Worm (Caenorhabditis elegans) whole organism, L3 larva: ENCODE results near the gene glb-10.

Source experiments
- R02D3.7 ChIP-seq: fragments of 150-350 bp; optimal IDR thresholded peaks from 2 replicates; lab custom pipeline; 2014; ENCODE audit warnings: missing biosample characterization, missing genetic modification characterization
- ZK546.5 ChIP-seq: sonication (generic microtip); optimal IDR thresholded peaks from 2 replicates; lab custom pipeline; 2017; ENCODE audit warnings: missing biosample characterization, missing genetic modification characterization
- aly-2 ChIP-seq: fragments of 150-350 bp; optimal IDR thresholded peaks from 2 replicates; lab custom pipeline; 2014; ENCODE audit warnings: missing biosample characterization, missing genetic modification characterization
- ama-1 ChIP-seq: fragments of 150-350 bp; optimal IDR thresholded peaks from 2 replicates; lab custom pipeline; 2018
- ceh-16 ChIP-seq: sonication (generic microtip); optimal IDR thresholded peaks from 2 replicates; lab custom pipeline; 2017; ENCODE audit warnings: missing biosample characterization, missing genetic modification characterization
- ceh-28 ChIP-seq: fragments of 150-350 bp; optimal IDR thresholded peaks from 2 replicates; lab custom pipeline; 2014; ENCODE audit warnings: missing biosample characterization, missing genetic modification reagents, missing genetic modification characterization
- ceh-82 ChIP-seq: fragments of 150-350 bp; optimal IDR thresholded peaks from 2 replicates; lab custom pipeline; 2014; ENCODE audit warnings: missing biosample characterization, missing genetic modification characterization
- ceh-9 ChIP-seq: sonication (generic microtip); optimal IDR thresholded peaks from 2 replicates; lab custom pipeline; 2018; ENCODE audit warnings: missing biosample characterization, missing genetic modification characterization
- daf-12 ChIP-seq: fragments of 150-350 bp; optimal IDR thresholded peaks from 2 replicates; lab custom pipeline; 2014; ENCODE audit warnings: missing biosample characterization, missing genetic modification reagents, missing genetic modification characterization
- egl-27 ChIP-seq: sonication (generic microtip); optimal IDR thresholded peaks from 4 replicates; lab custom pipeline; 2017; ENCODE audit warnings: missing biosample characterization, missing genetic modification reagents, missing genetic modification characterization
- egl-5 ChIP-seq: fragments of 150-350 bp; optimal IDR thresholded peaks from 2 replicates; lab custom pipeline; 2017; ENCODE audit warnings: missing biosample characterization, missing genetic modification reagents, missing genetic modification characterization, inconsistent platforms
- elt-1 ChIP-seq: fragments of 150-350 bp; optimal IDR thresholded peaks from 2 replicates; lab custom pipeline; 2014; ENCODE audit warnings: missing biosample characterization, missing genetic modification characterization
- elt-2 ChIP-seq: sonication (generic microtip); optimal IDR thresholded peaks from 2 replicates; lab custom pipeline; 2016; ENCODE audit warnings: missing genetic modification reagents, mild to moderate bottlenecking, missing genetic modification characterization, missing compliant biosample characterization
- elt-3 ChIP-seq, 3 experiments: fragments of 150-350 bp in 1 of 3; sonication (generic microtip) in 2 of 3; optimal IDR thresholded peaks; 2 replicates in 2 of 3; 4 replicates in 1 of 3; lab custom pipeline; 2014 to 2017; ENCODE audit warnings: missing biosample characterization in 3 of 3, missing genetic modification characterization in 3 of 3
- eor-1 ChIP-seq, 2 experiments: fragments of 150-350 bp; optimal IDR thresholded peaks; 2 replicates each; lab custom pipeline; 2014 to 2018; ENCODE audit warnings: missing biosample characterization in 2 of 2, missing genetic modification characterization in 2 of 2
- fkh-10 ChIP-seq: sonication (generic microtip); optimal IDR thresholded peaks from 2 replicates; lab custom pipeline; 2017; ENCODE audit warnings: missing biosample characterization, missing genetic modification reagents, missing genetic modification characterization
- fkh-2 ChIP-seq: fragments of 150-350 bp; optimal IDR thresholded peaks from 2 replicates; lab custom pipeline; 2014; ENCODE audit warnings: missing biosample characterization, missing genetic modification reagents, missing genetic modification characterization
- fos-1 ChIP-seq: fragments of 150-350 bp; optimal IDR thresholded peaks from 2 replicates; lab custom pipeline; 2014; ENCODE audit warnings: missing biosample characterization, missing genetic modification characterization
- hmg-11 ChIP-seq: sonication (generic microtip); optimal IDR thresholded peaks from 2 replicates; lab custom pipeline; 2016; ENCODE audit warnings: missing genetic modification characterization, missing compliant biosample characterization
- jun-1 ChIP-seq: fragments of 150-350 bp; optimal IDR thresholded peaks from 2 replicates; lab custom pipeline; 2014; ENCODE audit warnings: missing biosample characterization, missing genetic modification reagents, missing genetic modification characterization
- lin-15B ChIP-seq: fragments of 150-350 bp; optimal IDR thresholded peaks from 2 replicates; lab custom pipeline; 2014; ENCODE audit warnings: missing biosample characterization, missing genetic modification characterization
- lin-39 ChIP-seq: fragments of 150-350 bp; optimal IDR thresholded peaks from 2 replicates; lab custom pipeline; 2018; ENCODE audit warnings: missing biosample characterization, missing genetic modification reagents, missing genetic modification characterization
- lsy-12 ChIP-seq: sonication (generic microtip); optimal IDR thresholded peaks from 2 replicates; lab custom pipeline; 2016; ENCODE audit warnings: mild to moderate bottlenecking, missing genetic modification characterization, missing compliant biosample characterization
- mdl-1 ChIP-seq: fragments of 150-350 bp; optimal IDR thresholded peaks from 2 replicates; lab custom pipeline; 2014; ENCODE audit warnings: missing biosample characterization, missing genetic modification characterization
- mml-1 ChIP-seq: fragments of 150-350 bp; sonication (generic microtip); optimal IDR thresholded peaks from 3 replicates; lab custom pipeline; 2014; ENCODE audit warnings: missing biosample characterization, missing genetic modification characterization
- nfya-1 ChIP-seq: sonication (generic microtip); optimal IDR thresholded peaks from 2 replicates; lab custom pipeline; 2017; ENCODE audit warnings: missing genetic modification characterization, mild to moderate bottlenecking, missing compliant biosample characterization, antibody characterized with exemption, moderate library complexity; ENCODE audit not compliant: insufficient read depth
- nhr-11 ChIP-seq: fragments of 150-350 bp; optimal IDR thresholded peaks from 2 replicates; lab custom pipeline; 2014; ENCODE audit warnings: missing biosample characterization, missing genetic modification characterization
- nhr-12 ChIP-seq: fragments of 150-350 bp; optimal IDR thresholded peaks from 2 replicates; lab custom pipeline; 2014; ENCODE audit warnings: missing biosample characterization, missing genetic modification characterization
- nhr-23 ChIP-seq: fragments of 150-350 bp; optimal IDR thresholded peaks from 2 replicates; lab custom pipeline; 2014; ENCODE audit warnings: missing biosample characterization, missing genetic modification reagents, missing genetic modification characterization
- nhr-237 ChIP-seq: fragments of 150-350 bp; optimal IDR thresholded peaks from 2 replicates; lab custom pipeline; 2014; ENCODE audit warnings: missing biosample characterization, missing genetic modification characterization
- nhr-25 ChIP-seq: sonication (generic microtip); optimal IDR thresholded peaks from 2 replicates; lab custom pipeline; 2017; ENCODE audit warnings: missing biosample characterization, missing genetic modification characterization
- nhr-28 ChIP-seq: fragments of 150-350 bp; optimal IDR thresholded peaks from 2 replicates; lab custom pipeline; 2014; ENCODE audit warnings: missing biosample characterization, missing genetic modification characterization
- nhr-43 ChIP-seq: sonication (generic microtip); optimal IDR thresholded peaks from 2 replicates; lab custom pipeline; 2016; ENCODE audit warnings: mild to moderate bottlenecking, missing genetic modification characterization, missing compliant biosample characterization; ENCODE audit not compliant: poor library complexity, severe bottlenecking
- nhr-67 ChIP-seq: fragments of 150-350 bp; optimal IDR thresholded peaks from 2 replicates; lab custom pipeline; 2014; ENCODE audit warnings: missing biosample characterization, missing genetic modification characterization
- nhr-76 ChIP-seq: fragments of 150-350 bp; sonication (generic microtip); optimal IDR thresholded peaks from 5 replicates; lab custom pipeline; 2014; ENCODE audit warnings: missing biosample characterization, missing genetic modification characterization
- nhr-77 ChIP-seq: fragments of 150-350 bp; optimal IDR thresholded peaks from 2 replicates; lab custom pipeline; 2014; ENCODE audit warnings: missing biosample characterization, missing genetic modification characterization
- pha-4 ChIP-seq: fragments of 150-350 bp; optimal IDR thresholded peaks from 2 replicates; lab custom pipeline; 2014; ENCODE audit warnings: missing biosample characterization, missing genetic modification reagents, missing genetic modification characterization
- pqm-1 ChIP-seq: fragments of 150-350 bp; optimal IDR thresholded peaks from 2 replicates; lab custom pipeline; 2017; ENCODE audit warnings: missing biosample characterization, missing genetic modification characterization, inconsistent platforms
- sea-2 ChIP-seq: fragments of 150-350 bp; sonication (generic microtip); optimal IDR thresholded peaks from 4 replicates; lab custom pipeline; 2014; ENCODE audit warnings: missing biosample characterization, missing genetic modification reagents, missing genetic modification characterization
- skn-1 ChIP-seq: fragments of 150-350 bp; optimal IDR thresholded peaks from 2 replicates; lab custom pipeline; 2014; ENCODE audit warnings: missing biosample characterization, missing genetic modification characterization
- snpc-4 ChIP-seq: fragments of 150-350 bp; optimal IDR thresholded peaks from 2 replicates; lab custom pipeline; 2014; ENCODE audit warnings: missing biosample characterization, missing genetic modification characterization
- tbx-2 ChIP-seq: sonication (generic microtip); optimal IDR thresholded peaks from 2 replicates; lab custom pipeline; 2016; ENCODE audit warnings: mild to moderate bottlenecking, missing genetic modification characterization, missing compliant biosample characterization
- unc-39 ChIP-seq: sonication (generic microtip); optimal IDR thresholded peaks from 4 replicates; lab custom pipeline; 2017; ENCODE audit warnings: missing biosample characterization, missing genetic modification characterization
- unc-62 ChIP-seq: fragments of 150-350 bp; sonication (generic microtip); optimal IDR thresholded peaks from 4 replicates; lab custom pipeline; 2014; ENCODE audit warnings: missing biosample characterization, missing genetic modification reagents, missing genetic modification characterization
- zag-1 ChIP-seq: fragments of 150-350 bp; optimal IDR thresholded peaks from 2 replicates; lab custom pipeline; 2014; ENCODE audit warnings: missing biosample characterization, missing genetic modification characterization
- ztf-11 ChIP-seq: fragments of 150-350 bp; optimal IDR thresholded peaks from 2 replicates; lab custom pipeline; 2014; ENCODE audit warnings: missing biosample characterization, missing genetic modification characterization
- ztf-4 ChIP-seq: fragments of 150-350 bp; optimal IDR thresholded peaks from 2 replicates; lab custom pipeline; 2014; ENCODE audit warnings: missing biosample characterization, missing genetic modification characterization

glb-10 gene

DNA sequence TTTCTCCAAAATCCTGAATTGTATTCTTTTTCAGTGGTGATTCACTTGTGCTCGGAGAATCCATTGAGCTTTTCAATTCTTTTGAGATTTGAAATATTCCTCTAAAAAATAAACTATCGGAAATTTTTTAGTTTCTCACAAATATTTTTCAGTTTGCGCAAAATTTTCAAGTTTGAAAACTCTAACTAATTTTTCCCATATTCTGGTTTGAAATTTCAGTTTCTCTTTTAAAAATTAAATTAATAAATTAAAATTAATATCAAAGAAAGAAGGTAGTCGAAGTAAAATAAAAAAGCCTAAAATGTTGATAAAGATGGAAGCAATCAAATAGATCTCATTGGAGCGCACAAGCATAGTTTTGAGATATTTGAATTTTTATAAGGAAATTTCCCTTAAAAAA, 42.8 kb upstream of the glb-10 start, which contains the start of gene C32D5.10:
TSS of gene C32D5.10 (minus strand) at position 101 of the 400 bp plus-strand sequence.
- TF ChIP-seq hmg-11 (tag; lab: Kevin White, UChicago) = no peak
- peak; percentile 13 for TF ChIP-seq nhr-23 (tag; lab: Kevin White, UChicago)

DNA sequence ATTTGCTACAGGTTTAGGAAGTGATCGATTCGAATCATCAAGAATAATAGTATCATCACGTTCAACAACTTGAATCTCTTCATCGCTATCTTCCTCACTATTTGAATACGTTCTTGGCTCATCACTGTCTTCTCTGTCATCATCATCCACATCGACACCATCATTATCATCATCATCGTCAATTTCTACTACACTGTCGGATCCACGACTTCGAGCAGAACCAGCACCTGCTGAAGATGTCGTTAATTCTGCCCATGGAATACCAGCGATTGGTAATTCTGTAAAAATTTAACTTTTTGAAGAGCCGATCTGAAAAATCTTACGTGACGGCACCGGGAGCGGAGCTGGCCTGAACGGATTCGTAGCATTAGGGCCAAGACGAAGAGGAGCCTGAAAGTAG, 40.9 kb upstream of the glb-10 start:
- TF ChIP-seq aly-2 (tag; lab: Kevin White, UChicago) (no peak), nhr-12 (no peak), nhr-77 (tag; lab: Kevin White, UChicago) (no peak), unc-62 (GFP tag; lab: Kevin White, UChicago) (no peak), R02D3.7 (tag; lab: Kevin White, UChicago) (no peak), nhr-28 (no peak), ceh-28 (no peak), pha-4 (no peak)

DNA sequence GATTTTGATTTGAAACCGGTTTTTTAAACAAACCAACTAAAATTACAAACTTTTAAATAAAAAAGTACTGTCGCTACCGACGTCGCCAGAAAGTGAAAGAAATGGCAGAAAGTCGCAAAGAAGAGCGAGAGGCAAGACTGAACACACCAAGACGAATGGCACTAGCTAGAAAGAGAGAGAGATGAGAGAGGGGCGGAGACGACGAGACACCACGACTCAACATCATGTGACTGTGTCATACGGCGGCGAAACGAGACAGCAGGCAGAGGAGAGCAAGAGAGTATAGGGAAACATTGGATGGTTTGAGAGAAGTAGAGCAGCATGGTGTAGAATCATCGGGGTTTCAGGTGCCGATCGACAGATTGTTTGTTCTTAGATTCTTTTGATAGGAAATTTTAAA, 39.3 kb upstream of the glb-10 start:
- peak; percentile 98 for TF ChIP-seq nhr-25 (tag; lab: Kevin White, UChicago)
- peak; percentile 89 for TF ChIP-seq skn-1 (tag; lab: Kevin White, UChicago)
- TF ChIP-seq daf-12 = no peak
- TF ChIP-seq ama-1 (lab: Kevin White, UChicago) = peak; percentile 98
- no peak for TF ChIP-seq nhr-67
- peak; percentile 81 for TF ChIP-seq nhr-11 (tag; lab: Kevin White, UChicago)
- peak; percentile 66 for TF ChIP-seq mdl-1 (tag; lab: Kevin White, UChicago)
- no peak for TF ChIP-seq fos-1
- no peak for TF ChIP-seq ceh-9 (tag; lab: Kevin White, UChicago)
- no peak for TF ChIP-seq sea-2 (GFP tag; lab: Kevin White, UChicago)
- TF ChIP-seq jun-1 (tag; lab: Kevin White, UChicago) = peak; percentile 94
- TF ChIP-seq elt-2 = peak; percentile 87
- no peak for TF ChIP-seq snpc-4 (tag; lab: Kevin White, UChicago)
- TF ChIP-seq zag-1 = no peak
- TF ChIP-seq R02D3.7 (tag; lab: Kevin White, UChicago) = peak; percentile 55
- peak; percentile 62 for TF ChIP-seq tbx-2 (tag; lab: Kevin White, UChicago)
- TF ChIP-seq unc-62 (GFP tag; lab: Kevin White, UChicago) = peak; percentile 71
- TF ChIP-seq aly-2 (tag; lab: Kevin White, UChicago) = no peak
- peak; percentile 94 for TF ChIP-seq pha-4
- peak; percentile 74 for TF ChIP-seq ceh-28
- TF ChIP-seq mml-1 (tag; lab: Kevin White, UChicago) = no peak
- peak; percentile 93 for TF ChIP-seq nhr-23 (tag; lab: Kevin White, UChicago)
- no peak for TF ChIP-seq unc-39 (tag; lab: Kevin White, UChicago)
- no peak for TF ChIP-seq nhr-28
- TF ChIP-seq lsy-12 (tag; lab: Kevin White, UChicago) = peak; percentile 79
- TF ChIP-seq lin-39 (tag; lab: Kevin White, UChicago) = peak; percentile 92
- peak; percentile 74 for TF ChIP-seq elt-1 (tag; lab: Kevin White, UChicago)
- TF ChIP-seq egl-5 (tag; lab: Kevin White, UChicago) = peak; percentile 79
- TF ChIP-seq lin-15B (tag; lab: Kevin White, UChicago) = peak; percentile 83
- peak; percentile 50 for TF ChIP-seq egl-27 (tag; lab: Kevin White, UChicago)
- no peak for TF ChIP-seq ZK546.5
- no peak for TF ChIP-seq ztf-11
- TF ChIP-seq nhr-12 = no peak
- no peak for TF ChIP-seq fkh-2 (tag; lab: Kevin White, UChicago)
- no peak for TF ChIP-seq nhr-237
- TF ChIP-seq pqm-1 = peak; percentile 75
- TF ChIP-seq elt-3 (tag; optimal IDR thresholded peaks at IDR 0.05; lab: Kevin White, UChicago) = no peak
- TF ChIP-seq nhr-43 (tag; lab: Kevin White, UChicago) = peak; percentile 85
- TF ChIP-seq fkh-10 (GFP tag; lab: Kevin White, UChicago) = peak; percentile 53
- TF ChIP-seq ztf-4 = no peak
- peak; percentile 94 for TF ChIP-seq nfya-1 (tag; lab: Kevin White, UChicago)
- TF ChIP-seq nhr-77 (tag; lab: Kevin White, UChicago) = peak; percentile 18
- TF ChIP-seq eor-1 (tag; optimal IDR thresholded peaks at IDR 0.05; lab: Kevin White, UChicago) = no peak
- no peak for TF ChIP-seq ceh-82 (tag; lab: Kevin White, UChicago)
- peak; percentile 94 for TF ChIP-seq hmg-11 (tag; lab: Kevin White, UChicago)
- no peak for TF ChIP-seq ceh-16
- TF ChIP-seq nhr-76 (tag; lab: Kevin White, UChicago) = no peak
- TF ChIP-seq, all 47 proteins: peak for 25
